Worm (Caenorhabditis elegans) whole organism, young adult: ENCODE data around the gene K02E11.7.

Experiments
- D2030.7 ChIP-seq: fragments of 200-800 bp; sonication (Bioruptor generic); IDR thresholded peaks from 2 replicates; pipeline ENCODE4 v1.3.6; 2022; ENCODE audit warnings: missing genetic modification reagents, missing genetic modification characterization, missing compliant biosample characterization
- nhr-80 ChIP-seq: sonication (generic microtip); optimal IDR thresholded peaks from 2 replicates; lab custom pipeline; 2016; ENCODE audit warnings: missing genetic modification characterization, missing compliant biosample characterization
- snpc-4 ChIP-seq, 5 experiments: fragments of 150-350 bp in 1 of 5; sonication (generic microtip) in 4 of 5; optimal IDR thresholded peaks; 2 replicates each; lab custom pipeline; 2014 to 2018; ENCODE audit warnings: missing genetic modification characterization in 5 of 5, missing biosample characterization in 3 of 5, antibody characterized with exemption in 2 of 5, mild to moderate bottlenecking in 2 of 5, missing compliant biosample characterization in 2 of 5, missing genotype in 2 of 5, moderate library complexity in 2 of 5, missing genetic modification reagents in 1 of 5

ce11 chrV:14285803-14286202 lies 31.7 kb upstream of the K02E11.7 start, which contains the start of gene F40G12.11:
- TF ChIP-seq D2030.7 (GFP tag; lab: Robert Waterston, UW) (no peak), nhr-80 (tag; lab: Kevin White, UChicago) (no peak), snpc-4 (GFP tag; optimal IDR thresholded peaks at IDR 0.05; lab: Kevin White, UChicago) (no peak), snpc-4 (tag; optimal IDR thresholded peaks at IDR 0.05; lab: Kevin White, UChicago) (no peak)
